Worm (Caenorhabditis elegans): ENCODE measurements around the gene srw-138.

Gene srw-138

DNA sequence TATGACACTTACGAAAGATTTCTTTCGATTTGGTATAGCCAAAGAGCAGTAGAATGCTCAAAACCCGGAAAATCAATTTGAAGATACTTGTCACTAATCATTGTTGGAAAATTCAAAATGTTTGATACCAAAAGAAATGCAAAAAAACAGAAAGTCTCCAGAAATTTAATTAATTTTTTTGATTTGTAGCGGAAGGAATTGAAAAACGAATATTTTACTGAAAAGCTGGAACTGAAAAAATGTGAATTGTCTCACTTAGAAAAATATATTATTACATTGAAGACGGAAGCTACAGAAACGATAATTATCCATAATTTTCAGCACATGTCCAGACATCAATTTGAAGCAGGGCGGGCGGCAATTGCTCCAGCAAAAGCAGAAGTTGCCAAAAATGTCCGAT lies at the start of gene srw-138:
Gene srw-138 (minus strand): TSS at position 101 of the 400 bp plus-strand sequence.
- TF ChIP-seq T26A5.8 (tag; optimal IDR thresholded peaks at IDR 0.05) = no peak
- TF ChIP-seq rpc-1 (optimal IDR thresholded peaks at IDR 0.05) = no peak
- TF ChIP-seq rpc-1 (tag; optimal IDR thresholded peaks at IDR 0.05) = no peak
- TF ChIP-seq fkh-3 (tag; optimal IDR thresholded peaks at IDR 0.05) = no peak
- no peak for TF ChIP-seq F10E7.11 (tag; optimal IDR thresholded peaks at IDR 0.05)
- TF ChIP-seq ZK185.1 (tag; optimal IDR thresholded peaks at IDR 0.05; ENCODE audit: poor library complexity, severe bottlenecking) = no peak
- TF ChIP-seq hmg-1.2 (GFP tag; IDR thresholded peaks at IDR 0.05) = no peak
- TF ChIP-seq ztf-3 (GFP tag; optimal IDR thresholded peaks at IDR 0.05) = no peak
- no peak for TF ChIP-seq nfyb-1 (GFP tag; IDR thresholded peaks at IDR 0.05)
- TF ChIP-seq snpc-1.3 (tag; optimal IDR thresholded peaks at IDR 0.05; ENCODE audit: insufficient read depth) = no peak
- no peak for TF ChIP-seq hlh-26 (GFP tag; conservative IDR thresholded peaks at IDR 0.05)

DNA sequence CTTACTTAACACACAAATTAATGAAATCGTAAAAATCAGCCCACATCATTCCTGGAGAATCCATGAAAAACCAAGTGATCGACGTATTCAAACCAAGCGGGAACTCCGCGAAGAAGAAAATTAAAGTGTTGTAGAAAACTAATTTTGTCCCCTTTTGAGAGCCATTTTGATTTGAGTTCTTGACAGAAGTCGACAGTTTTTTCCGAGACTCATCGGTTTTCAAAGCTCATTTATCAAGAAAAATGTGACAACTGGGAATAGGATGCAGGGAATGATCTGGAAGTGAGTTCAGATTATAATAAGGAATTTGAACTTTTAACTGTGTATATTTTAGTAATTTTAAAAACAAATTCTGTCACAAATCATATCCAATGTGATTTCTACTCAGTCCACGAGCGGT lies 48.5 kb upstream of the srw-138 start, which contains the start of gene srw-135:
Gene srw-135 (minus strand): TSS at position 101 of the 400 bp plus-strand sequence.
- TF ChIP-seq F49E8.2 (tag; optimal IDR thresholded peaks at IDR 0.05; ENCODE audit: insufficient read depth) = no peak

DNA sequence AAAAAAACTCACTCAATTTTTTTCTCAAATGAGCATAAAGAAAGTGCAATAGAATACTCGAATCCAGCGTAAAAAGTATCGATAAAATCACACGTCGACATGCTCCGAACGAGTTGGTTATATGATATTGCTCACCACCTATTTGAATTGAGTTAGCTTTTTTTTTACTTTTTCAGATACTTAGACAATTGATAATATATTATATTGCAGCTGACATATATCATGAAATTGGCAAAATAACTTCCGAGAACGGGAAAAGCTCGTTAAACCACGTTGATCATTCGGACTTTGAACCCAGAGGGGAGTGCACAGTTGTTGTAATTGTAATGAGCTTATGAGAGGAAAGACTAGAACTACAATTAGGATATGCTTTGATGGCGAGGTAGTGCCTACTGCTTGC lies 47.6 kb upstream of the srw-138 start, which contains the start of gene srw-136:
Gene srw-136 (minus strand): TSS at position 101 of the 400 bp plus-strand sequence.
- TF ChIP-seq lsy-27 (tag; optimal IDR thresholded peaks at IDR 0.05; ENCODE audit: borderline replicate concordance, insufficient read depth) = no peak
- no peak for TF ChIP-seq fkh-3 (tag; optimal IDR thresholded peaks at IDR 0.05)
- TF ChIP-seq zfh-2 (GFP tag; conservative IDR thresholded peaks at IDR 0.05) = no peak
- no peak for TF ChIP-seq mel-28 (tag; optimal IDR thresholded peaks at IDR 0.05; ENCODE audit: borderline replicate concordance)
- no peak for TF ChIP-seq hmg-20 (GFP tag; IDR thresholded peaks at IDR 0.05)
- TF ChIP-seq Y53F4B.3 (GFP tag; IDR thresholded peaks at IDR 0.05) = no peak
- TF ChIP-seq repo-1 (tag; optimal IDR thresholded peaks at IDR 0.05) = no peak
- TF ChIP-seq dox-1 (GFP tag; IDR thresholded peaks at IDR 0.05) = no peak
- TF ChIP-seq ztf-6 (GFP tag; IDR thresholded peaks at IDR 0.05) = no peak
- no peak for TF ChIP-seq F55B11.4 (tag; optimal IDR thresholded peaks at IDR 0.05; ENCODE audit: borderline replicate concordance, insufficient read depth)
- no peak for TF ChIP-seq athp-1 (tag; optimal IDR thresholded peaks at IDR 0.05)
- TF ChIP-seq cebp-2 (GFP tag; IDR thresholded peaks at IDR 0.05) = no peak
- TF ChIP-seq pha-4 (tag; optimal IDR thresholded peaks at IDR 0.05) = no peak
- no peak for TF ChIP-seq ceh-40 (GFP tag; IDR thresholded peaks at IDR 0.05)
- no peak for TF ChIP-seq tbx-9 (tag; optimal IDR thresholded peaks at IDR 0.05; ENCODE audit: borderline replicate concordance)
- TF ChIP-seq let-607 (tag; optimal IDR thresholded peaks at IDR 0.05) = no peak
- TF ChIP-seq gei-17 (GFP tag; optimal IDR thresholded peaks at IDR 0.05) = no peak
- no peak for TF ChIP-seq egl-44 (GFP tag; IDR thresholded peaks at IDR 0.05)
- no peak for TF ChIP-seq lin-54 (GFP tag; optimal IDR thresholded peaks at IDR 0.05)
- TF ChIP-seq snpc-4 (GFP tag; optimal IDR thresholded peaks at IDR 0.05) = no peak
- TF ChIP-seq snpc-4 (tag; optimal IDR thresholded peaks at IDR 0.05) = no peak

DNA sequence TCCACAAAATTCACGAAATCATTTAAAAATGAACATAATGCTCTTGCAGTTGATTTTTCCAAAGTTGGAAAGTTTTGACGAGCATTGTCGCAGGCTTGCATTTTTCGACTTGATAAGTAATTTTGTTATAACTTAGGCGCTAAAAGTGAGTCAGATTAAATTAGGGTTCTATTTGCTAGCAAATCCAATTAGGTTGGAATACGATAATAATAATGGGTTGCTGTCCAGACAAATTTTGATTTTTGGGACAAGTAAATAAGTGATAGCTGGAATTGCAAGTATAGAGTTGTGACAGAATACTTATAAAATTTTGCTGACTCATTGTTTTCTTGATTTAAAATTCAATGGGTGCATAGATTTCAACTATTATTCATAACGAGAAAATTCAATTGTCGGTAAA lies 43.1 kb upstream of the srw-138 start, which contains the start of gene srw-112:
Gene srw-112 (minus strand): TSS at position 101 of the 400 bp plus-strand sequence.
- TF ChIP-seq madf-10 (tag; optimal IDR thresholded peaks at IDR 0.05) (no peak), nhr-27 (tag; optimal IDR thresholded peaks at IDR 0.05) (no peak), sptf-2 (GFP tag; optimal IDR thresholded peaks at IDR 0.05) (no peak), tlf-1 (GFP tag; optimal IDR thresholded peaks at IDR 0.05) (no peak), madf-3 (GFP tag; IDR thresholded peaks at IDR 0.05) (no peak), F55B11.4 (tag; optimal IDR thresholded peaks at IDR 0.05; ENCODE audit: borderline replicate concordance, insufficient read depth) (no peak), rpc-1 (optimal IDR thresholded peaks at IDR 0.05) (no peak), rpc-1 (tag; optimal IDR thresholded peaks at IDR 0.05) (no peak), B0336.3 (GFP tag; IDR thresholded peaks at IDR 0.05) (no peak), ekl-4 (GFP tag; IDR thresholded peaks at IDR 0.05) (no peak), sea-2 (GFP tag; IDR thresholded peaks at IDR 0.05) (no peak), F49E8.2 (tag; optimal IDR thresholded peaks at IDR 0.05; ENCODE audit: insufficient read depth) (no peak), somi-1 (GFP tag; optimal IDR thresholded peaks at IDR 0.05) (no peak), tbx-9 (tag; optimal IDR thresholded peaks at IDR 0.05; ENCODE audit: borderline replicate concordance) (no peak), nhr-179 (tag; optimal IDR thresholded peaks at IDR 0.05) (no peak)

Measured in whole organism, young adult.